Worm (Caenorhabditis elegans): Measurements from ENCODE around the gene pho-8.

pho-8 gene

ce11 chrV:11849408-11849807 lies 16.0 kb downstream of the pho-8 start:
- no peak for TF ChIP-seq unc-62 (GFP tag; optimal IDR thresholded peaks at IDR 0.05)

ce11 chrV:11852305-11852704 lies 18.9 kb downstream of the pho-8 start:
- TF ChIP-seq unc-62 (GFP tag; optimal IDR thresholded peaks at IDR 0.05), result no peak

- no peak for TF ChIP-seq unc-62 (GFP tag; optimal IDR thresholded peaks at IDR 0.05)
Observed at ce11 chrV:11853723-11854122, 20.3 kb downstream of the pho-8 start.

- TF ChIP-seq unc-62 (GFP tag; optimal IDR thresholded peaks at IDR 0.05), result no peak
Observed at ce11 chrV:11854905-11855304, 21.5 kb downstream of the pho-8 start.

ce11 chrV:11856022-11856421 lies 22.6 kb downstream of the pho-8 start:
- no peak for TF ChIP-seq unc-62 (GFP tag; optimal IDR thresholded peaks at IDR 0.05)

ce11 chrV:11857756-11858155 lies 24.3 kb downstream of the pho-8 start:
- no peak for TF ChIP-seq unc-62 (GFP tag; optimal IDR thresholded peaks at IDR 0.05)

- no peak for TF ChIP-seq unc-62 (GFP tag; optimal IDR thresholded peaks at IDR 0.05)
Observed at ce11 chrV:11858299-11858698, 24.9 kb downstream of the pho-8 start.

ce11 chrV:11859082-11859858 lies 25.9 kb downstream of the pho-8 start:
- no peak for TF ChIP-seq unc-62 (GFP tag; optimal IDR thresholded peaks at IDR 0.05)

- no peak for TF ChIP-seq unc-62 (GFP tag; optimal IDR thresholded peaks at IDR 0.05)
Observed at ce11 chrV:11860375-11860774, 27.0 kb downstream of the pho-8 start, which contains the start of gene R13H4.5. Gene R13H4.5 (plus strand): TSS chrV:11860675.

ce11 chrV:11861880-11862544 lies 28.6 kb downstream of the pho-8 start:
- no peak for TF ChIP-seq unc-62 (GFP tag; optimal IDR thresholded peaks at IDR 0.05)

- no peak for TF ChIP-seq unc-62 (GFP tag; optimal IDR thresholded peaks at IDR 0.05)
Observed at ce11 chrV:11862817-11863216, 29.4 kb downstream of the pho-8 start, which contains the start of gene R13H4.6. Gene R13H4.6 (plus strand): TSS chrV:11863117.

ce11 chrV:11868142-11868541 lies 34.7 kb downstream of the pho-8 start, which contains the start of gene R13H4.7:
Gene R13H4.7 (minus strand): TSS chrV:11868242.
- no peak for TF ChIP-seq unc-62 (GFP tag; optimal IDR thresholded peaks at IDR 0.05)

ce11 chrV:11875060-11875459 lies 41.6 kb downstream of the pho-8 start, which contains the start of gene sulp-4:
Gene sulp-4 (plus strand): TSS chrV:11875360.
- no peak for TF ChIP-seq unc-62 (GFP tag; optimal IDR thresholded peaks at IDR 0.05)

- no peak for TF ChIP-seq unc-62 (GFP tag; optimal IDR thresholded peaks at IDR 0.05)
Observed at ce11 chrV:11876657-11877056, 43.2 kb downstream of the pho-8 start.

ce11 chrV:11879732-11880131 lies 46.3 kb downstream of the pho-8 start, which contains the start of gene sulp-5:
Gene sulp-5 (plus strand): TSS chrV:11880032.
- TF ChIP-seq unc-62 (GFP tag; optimal IDR thresholded peaks at IDR 0.05), result no peak

ce11 chrV:11883215-11883614 lies 49.8 kb downstream of the pho-8 start:
- no peak for TF ChIP-seq unc-62 (GFP tag; optimal IDR thresholded peaks at IDR 0.05)

- TF ChIP-seq unc-62 (GFP tag; optimal IDR thresholded peaks at IDR 0.05), result no peak
Observed at ce11 chrV:11885087-11885486, 51.7 kb downstream of the pho-8 start.
